Worm (Caenorhabditis elegans): ENCODE measurements around the gene srh-258.
A peak's percentile ranks its signal among the peaks of the same experiment; 100 is the strongest.

The srh-258 gene

DNA sequence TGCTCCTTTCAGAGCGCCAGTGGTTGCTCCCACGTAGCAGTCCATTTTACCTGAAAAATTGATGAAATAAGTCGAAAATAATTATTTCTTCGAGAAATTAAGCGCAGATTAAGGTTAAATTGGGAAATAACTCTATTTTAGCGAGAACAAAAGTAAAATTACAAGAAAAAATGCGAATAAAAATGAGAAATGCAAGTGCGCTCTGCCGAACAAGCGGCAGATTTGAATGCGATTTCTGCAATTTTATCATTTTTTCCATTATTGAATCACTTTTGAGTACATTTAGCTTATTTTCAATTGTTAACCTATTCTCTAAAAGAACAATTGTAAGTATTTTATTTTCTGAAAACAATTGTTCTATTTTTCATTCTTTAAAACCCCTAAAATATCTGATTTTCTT, 10.1 kb upstream of the srh-258 start, which contains the start of gene T06E6.1:
TSS of gene T06E6.1 (minus strand) at position 56 of the 400 bp plus-strand sequence.
- TF ChIP-seq dpl-1 (GFP tag; optimal IDR thresholded peaks at IDR 0.05) (peak; percentile 66), Y105C5A.15 (GFP tag; IDR thresholded peaks at IDR 0.05) (no peak), dmd-8 (GFP tag; IDR thresholded peaks at IDR 0.05) (no peak), ztf-11 (tag; optimal IDR thresholded peaks at IDR 0.05) (no peak), daf-19 (GFP tag; conservative IDR thresholded peaks at IDR 0.05) (no peak), pqm-1 (tag; optimal IDR thresholded peaks at IDR 0.05) (no peak), arid-1 (GFP tag; conservative IDR thresholded peaks at IDR 0.05) (no peak), lin-13 (GFP tag; optimal IDR thresholded peaks at IDR 0.05) (no peak), nhr-25 (tag; optimal IDR thresholded peaks at IDR 0.05; ENCODE audit: borderline replicate concordance, insufficient read depth) (no peak), ceh-28 (tag; optimal IDR thresholded peaks at IDR 0.05) (no peak), ama-1 (optimal IDR thresholded peaks at IDR 0.05) (no peak), nhr-41 (GFP tag; IDR thresholded peaks at IDR 0.05) (no peak), nhr-102 (tag; optimal IDR thresholded peaks at IDR 0.05) (no peak), nhr-6 (tag; optimal IDR thresholded peaks at IDR 0.05) (peak; percentile 71), sdz-12 (GFP tag; optimal IDR thresholded peaks at IDR 0.05) (no peak), lin-38 (GFP tag; IDR thresholded peaks at IDR 0.05) (peak; percentile 54), aly-2 (tag; optimal IDR thresholded peaks at IDR 0.05) (no peak), F49E8.2 (tag; optimal IDR thresholded peaks at IDR 0.05; ENCODE audit: borderline replicate concordance) (no peak), ceh-82 (tag; optimal IDR thresholded peaks at IDR 0.05) (no peak), mdl-1 (tag; optimal IDR thresholded peaks at IDR 0.05) (no peak)

ce11 chrV:15395347-15395746, 9.6 kb upstream of the srh-258 start, which contains the start of gene cyb-3:
Gene cyb-3 (plus strand): TSS chrV:15395696.
- TF ChIP-seq F37D6.2 (tag; optimal IDR thresholded peaks at IDR 0.05) = no peak
- no peak for TF ChIP-seq F26F4.8 (GFP tag; conservative IDR thresholded peaks at IDR 0.05)
- no peak for TF ChIP-seq sdz-12 (GFP tag; optimal IDR thresholded peaks at IDR 0.05)
- 0 out of 2 replicates have a peak, but pooled peaks have one; percentile 32 for TF ChIP-seq Y48G9A.11 (GFP tag; IDR thresholded peaks at IDR 0.05)
- no peak for TF ChIP-seq ceh-44 (GFP tag; IDR thresholded peaks at IDR 0.05)
- TF ChIP-seq lin-38 (GFP tag; IDR thresholded peaks at IDR 0.05) = peak; percentile 90
- no peak for TF ChIP-seq daf-12 (tag; optimal IDR thresholded peaks at IDR 0.05)
- no peak for TF ChIP-seq D1046.2 (GFP tag; IDR thresholded peaks at IDR 0.05)
- no peak for TF ChIP-seq aha-1 (tag)
- no peak for TF ChIP-seq daf-16 (GFP tag; optimal IDR thresholded peaks at IDR 0.05)
- no peak for TF ChIP-seq daf-16 (tag; optimal IDR thresholded peaks at IDR 0.05)
- no peak for TF ChIP-seq hlh-11 (tag; optimal IDR thresholded peaks at IDR 0.05)
- no peak for TF ChIP-seq skn-1 (tag; optimal IDR thresholded peaks at IDR 0.05)
- TF ChIP-seq ZK546.5 (tag; optimal IDR thresholded peaks at IDR 0.05) = no peak
- TF ChIP-seq unc-130 (GFP tag; optimal IDR thresholded peaks at IDR 0.05) = peak; percentile 30

- TF ChIP-seq lir-3 (tag; optimal IDR thresholded peaks at IDR 0.05) = no peak
- no peak for TF ChIP-seq ZK337.2 (GFP tag; IDR thresholded peaks at IDR 0.05)
- TF ChIP-seq dve-1 (tag; optimal IDR thresholded peaks at IDR 0.05; ENCODE audit: insufficient read depth) = no peak
These were observed 7.8 kb upstream of the srh-258 start for ce11 chrV:15397139-15397538.

- TF ChIP-seq duxl-1 (tag; optimal IDR thresholded peaks at IDR 0.05; ENCODE audit: poor library complexity) (no peak), lin-13 (GFP tag; optimal IDR thresholded peaks at IDR 0.05) (no peak), arid-1 (GFP tag; conservative IDR thresholded peaks at IDR 0.05) (no peak), F49E8.2 (tag; optimal IDR thresholded peaks at IDR 0.05; ENCODE audit: borderline replicate concordance) (no peak), R02D3.7 (tag; optimal IDR thresholded peaks at IDR 0.05) (no peak), mxl-3 (GFP tag; optimal IDR thresholded peaks at IDR 0.05) (no peak), lsy-2 (tag; optimal IDR thresholded peaks at IDR 0.05) (no peak), tra-1 (GFP tag; IDR thresholded peaks at IDR 0.05) (no peak), set-16 (GFP tag; IDR thresholded peaks at IDR 0.05) (no peak), T26A8.4 (GFP tag; IDR thresholded peaks at IDR 0.05) (no peak), ztf-7 (tag; optimal IDR thresholded peaks at IDR 0.05) (no peak), nhr-10 (tag; optimal IDR thresholded peaks at IDR 0.05) (no peak), hif-1 (tag; optimal IDR thresholded peaks at IDR 0.05) (no peak), zfp-3 (GFP tag; conservative IDR thresholded peaks at IDR 0.05) (no peak), F44E2.7 (GFP tag; IDR thresholded peaks at IDR 0.05) (no peak), Y5F2A.4 (GFP tag; optimal IDR thresholded peaks at IDR 0.05) (no peak)
These were observed 6.2 kb upstream of the srh-258 start, which contains the start of gene fbxa-199 for ce11 chrV:15398728-15399127. Gene fbxa-199 (minus strand): TSS chrV:15398828.
